Worm (Caenorhabditis elegans) whole organism, L3 larva: ENCODE results near the gene srx-122.
A peak's percentile ranks its signal among the peaks of the same experiment; 100 is the strongest.

ENCODE experiments used
- aly-2 ChIP-seq: fragments of 150-350 bp; optimal IDR thresholded peaks from 2 replicates; lab custom pipeline; 2014; ENCODE audit warnings: missing biosample characterization, missing genetic modification characterization
- ceh-16 ChIP-seq: sonication (generic microtip); optimal IDR thresholded peaks from 2 replicates; lab custom pipeline; 2017; ENCODE audit warnings: missing biosample characterization, missing genetic modification characterization
- ceh-82 ChIP-seq: fragments of 150-350 bp; optimal IDR thresholded peaks from 2 replicates; lab custom pipeline; 2014; ENCODE audit warnings: missing biosample characterization, missing genetic modification characterization
- jun-1 ChIP-seq: fragments of 150-350 bp; optimal IDR thresholded peaks from 2 replicates; lab custom pipeline; 2014; ENCODE audit warnings: missing biosample characterization, missing genetic modification reagents, missing genetic modification characterization
- nhr-76 ChIP-seq: fragments of 150-350 bp; sonication (generic microtip); optimal IDR thresholded peaks from 5 replicates; lab custom pipeline; 2014; ENCODE audit warnings: missing biosample characterization, missing genetic modification characterization
- nhr-77 ChIP-seq: fragments of 150-350 bp; optimal IDR thresholded peaks from 2 replicates; lab custom pipeline; 2014; ENCODE audit warnings: missing biosample characterization, missing genetic modification characterization
- sea-2 ChIP-seq: fragments of 150-350 bp; sonication (generic microtip); optimal IDR thresholded peaks from 4 replicates; lab custom pipeline; 2014; ENCODE audit warnings: missing biosample characterization, missing genetic modification reagents, missing genetic modification characterization
- skn-1 ChIP-seq: fragments of 150-350 bp; optimal IDR thresholded peaks from 2 replicates; lab custom pipeline; 2014; ENCODE audit warnings: missing biosample characterization, missing genetic modification characterization
- snpc-4 ChIP-seq: fragments of 150-350 bp; optimal IDR thresholded peaks from 2 replicates; lab custom pipeline; 2014; ENCODE audit warnings: missing biosample characterization, missing genetic modification characterization
- tbx-2 ChIP-seq: sonication (generic microtip); optimal IDR thresholded peaks from 2 replicates; lab custom pipeline; 2016; ENCODE audit warnings: mild to moderate bottlenecking, missing genetic modification characterization, missing compliant biosample characterization
- unc-62 ChIP-seq: fragments of 150-350 bp; sonication (generic microtip); optimal IDR thresholded peaks from 4 replicates; lab custom pipeline; 2014; ENCODE audit warnings: missing biosample characterization, missing genetic modification reagents, missing genetic modification characterization
- zag-1 ChIP-seq: fragments of 150-350 bp; optimal IDR thresholded peaks from 2 replicates; lab custom pipeline; 2014; ENCODE audit warnings: missing biosample characterization, missing genetic modification characterization

- TF ChIP-seq tbx-2 (peak; percentile 38), sea-2 (GFP tag; lab: Kevin White, UChicago) (no peak), nhr-77 (tag; lab: Kevin White, UChicago) (no peak), aly-2 (no peak), ceh-82 (tag; lab: Kevin White, UChicago) (no peak), nhr-76 (tag; lab: Kevin White, UChicago) (no peak), ceh-16 (tag; lab: Kevin White, UChicago) (no peak), zag-1 (tag; lab: Kevin White, UChicago) (no peak), unc-62 (GFP tag; lab: Kevin White, UChicago) (no peak), skn-1 (no peak), jun-1 (peak; percentile 13), snpc-4 (tag; lab: Kevin White, UChicago) (peak; percentile 45)
Measured at ce11 chrV:3315308-3315707, 17.6 kb upstream of the srx-122 start, which contains the start of gene arrd-19.
